Worm (Caenorhabditis elegans) whole organism, L4 larva: ENCODE measurements around the gene D1022.3.
A peak's percentile ranks its signal among the peaks of the same experiment; 100 is the strongest.

Experiments used
- Y48G9A.11 ChIP-seq: fragments of 200-800 bp; sonication (Bioruptor generic); IDR thresholded peaks from 2 replicates; pipeline ENCODE4 v1.3.6; 2022; ENCODE audit warnings: missing genetic modification reagents, missing genetic modification characterization, missing compliant biosample characterization
- daf-19 ChIP-seq: fragments of 200-800 bp; sonication (Bioruptor generic); conservative IDR thresholded peaks from 2 replicates; pipeline ENCODE4 v1.3.6; 2022; ENCODE audit warnings: missing genetic modification characterization, missing compliant biosample characterization
- daf-8 ChIP-seq: fragments of 200-800 bp; sonication (Bioruptor generic); IDR thresholded peaks from 2 replicates; pipeline ENCODE4 v1.3.6; 2022; ENCODE audit warnings: missing genetic modification characterization, missing compliant biosample characterization
- fkh-10 ChIP-seq: fragments of 150-350 bp; optimal IDR thresholded peaks from 2 replicates; lab custom pipeline; 2014; ENCODE audit warnings: missing biosample characterization, missing genetic modification reagents, missing genetic modification characterization
- lim-7 ChIP-seq: fragments of 200-800 bp; sonication (Bioruptor generic); IDR thresholded peaks from 2 replicates; pipeline ENCODE4 v1.3.6; 2022; ENCODE audit warnings: missing genetic modification characterization, missing compliant biosample characterization
- lsy-2 ChIP-seq, 2 experiments: fragments of 150-350 bp in 1 of 2; sonication (generic microtip) in 1 of 2; optimal IDR thresholded peaks; 2 replicates each; lab custom pipeline; 2014 to 2017; ENCODE audit warnings: missing biosample characterization in 2 of 2, missing genetic modification characterization in 2 of 2
- mdl-1 ChIP-seq, 2 experiments: fragments of 150-350 bp in 1 of 2; sonication (generic microtip) in 1 of 2; optimal IDR thresholded peaks; 2 replicates each; lab custom pipeline; 2014 to 2017; ENCODE audit warnings: missing biosample characterization in 2 of 2, missing genetic modification characterization in 2 of 2
- nhr-28 ChIP-seq: fragments of 150-350 bp; optimal IDR thresholded peaks from 2 replicates; lab custom pipeline; 2014; ENCODE audit warnings: missing biosample characterization, missing genetic modification characterization
- nhr-42 ChIP-seq: fragments of 200-800 bp; sonication (Bioruptor generic); IDR thresholded peaks from 2 replicates; pipeline ENCODE4 v1.3.6; 2022; ENCODE audit warnings: missing genetic modification characterization, missing compliant biosample characterization
- tag-97 ChIP-seq: fragments of 200-800 bp; sonication (Bioruptor generic); IDR thresholded peaks from 2 replicates; pipeline ENCODE4 v1.3.6; 2022; ENCODE audit warnings: missing genetic modification characterization, missing compliant biosample characterization
- unc-130 ChIP-seq: sonication (generic microtip); optimal IDR thresholded peaks from 2 replicates; lab custom pipeline; 2016; ENCODE audit warnings: missing genetic modification reagents, missing genetic modification characterization, missing compliant biosample characterization
- ztf-7 ChIP-seq: fragments of 150-350 bp; optimal IDR thresholded peaks from 2 replicates; lab custom pipeline; 2014; ENCODE audit warnings: missing biosample characterization, missing genetic modification characterization

DNA sequence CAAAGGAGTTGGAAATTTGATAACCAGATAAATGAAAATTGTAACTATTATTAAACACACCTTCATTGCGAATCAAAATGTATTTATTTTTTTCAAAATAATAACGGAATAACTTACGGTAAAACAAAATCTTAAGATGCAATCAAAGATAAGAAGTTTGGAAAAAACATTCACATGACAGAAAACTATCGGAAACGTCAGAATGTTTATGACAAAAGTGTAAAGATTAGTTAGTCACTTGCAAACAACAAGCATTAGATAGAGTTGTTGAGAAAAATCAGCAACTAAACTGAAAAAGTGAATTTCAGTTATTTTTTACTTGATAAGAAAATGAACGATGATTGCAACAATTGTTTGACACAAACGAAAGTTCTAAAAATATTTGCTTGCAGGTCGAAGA, 35.9 kb downstream of the D1022.3 start:
- TF ChIP-seq ztf-7 (tag; lab: Kevin White, UChicago) (no peak), unc-130 (GFP tag; lab: Kevin White, UChicago) (no peak), tag-97 (no peak), daf-19 (no peak), daf-8 (GFP tag; lab: Robert Waterston, UW) (no peak), lsy-2 (tag; optimal IDR thresholded peaks at IDR 0.05; lab: Kevin White, UChicago) (peak in 1 of 2 experiments; percentile 13), nhr-42 (GFP tag; lab: Robert Waterston, UW) (no peak), Y48G9A.11 (GFP tag; lab: Robert Waterston, UW) (no peak), mdl-1 (tag; optimal IDR thresholded peaks at IDR 0.05; lab: Kevin White, UChicago) (no peak), nhr-28 (tag; lab: Kevin White, UChicago) (peak; percentile 69), lim-7 (GFP tag; lab: Robert Waterston, UW) (no peak), fkh-10 (no peak)
